Fruit fly (Drosophila melanogaster) whole organism, embryonic: Measurements from ENCODE around the gene CG8668.
A peak's percentile ranks its signal among the peaks of the same experiment; 100 is the strongest.

Source experiments
- Asciz ChIP-seq: fragments of 200-800 bp; sonication (Bioruptor generic); optimal IDR thresholded peaks from 2 replicates; lab custom pipeline; 2017; ENCODE audit warnings: missing biosample characterization, mild to moderate bottlenecking, missing genetic modification characterization, missing genetic modification reagents
- B-H1 ChIP-seq: fragments of 200-800 bp; sonication (Bioruptor generic); IDR thresholded peaks from 3 replicates; pipeline ENCODE4 v1.3.6; 2022; ENCODE audit warnings: missing biosample characterization, missing genetic modification characterization
- Blimp-1 ChIP-seq: fragments of 200-800 bp; sonication (Bioruptor generic); optimal IDR thresholded peaks from 3 replicates; lab custom pipeline; 2018; ENCODE audit warnings: missing biosample characterization, missing genetic modification characterization, mild to moderate bottlenecking, moderate library complexity, missing genetic modification reagents
- CG11695 ChIP-seq: fragments of 200-800 bp; sonication (Bioruptor generic); IDR thresholded peaks from 3 replicates; pipeline ENCODE4 v1.3.6; 2022; ENCODE audit warnings: missing biosample characterization, missing genetic modification characterization
- CG11723 ChIP-seq: fragments of 200-800 bp; sonication (Bioruptor generic); optimal IDR thresholded peaks from 2 replicates; lab custom pipeline; 2017; ENCODE audit warnings: missing biosample characterization, mild to moderate bottlenecking, missing genetic modification characterization
- CG14014 ChIP-seq: fragments of 200-800 bp; sonication (Bioruptor generic); IDR thresholded peaks from 2 replicates; pipeline ENCODE4 v1.3.6; 2022; ENCODE audit warnings: missing biosample characterization, missing genetic modification characterization
- CG14667 ChIP-seq: fragments of 200-800 bp; sonication (Bioruptor generic); IDR thresholded peaks from 2 replicates; pipeline ENCODE4 v1.3.6; 2022; ENCODE audit warnings: missing biosample characterization, missing genetic modification characterization
- CG1792 ChIP-seq: fragments of 200-800 bp; sonication (Bioruptor generic); optimal IDR thresholded peaks from 2 replicates; lab custom pipeline; 2016; ENCODE audit warnings: missing biosample characterization, missing genetic modification characterization
- CG18764 ChIP-seq: fragments of 200-800 bp; sonication (Bioruptor generic); optimal IDR thresholded peaks from 3 replicates; lab custom pipeline; 2016; ENCODE audit warnings: missing biosample characterization, missing genetic modification characterization
- CG32532 ChIP-seq: fragments of 200-800 bp; sonication (Bioruptor generic); IDR thresholded peaks from 2 replicates; pipeline ENCODE4 v1.3.6; 2022; ENCODE audit warnings: missing biosample characterization, missing genetic modification characterization
- CG42726 ChIP-seq: fragments of 200-800 bp; sonication (Bioruptor generic); IDR thresholded peaks from 2 replicates; pipeline ENCODE4 v1.3.6; 2022; ENCODE audit warnings: missing biosample characterization, missing genetic modification characterization; ENCODE audit not compliant: partially characterized antibody
- CG4707 ChIP-seq: fragments of 200-800 bp; sonication (Bioruptor generic); optimal IDR thresholded peaks from 2 replicates; lab custom pipeline; 2018; ENCODE audit warnings: missing biosample characterization, mild to moderate bottlenecking, missing genetic modification characterization, moderate library complexity
- CG7987 ChIP-seq: fragments of 200-800 bp; sonication (Bioruptor generic); optimal IDR thresholded peaks from 2 replicates; lab custom pipeline; 2018; ENCODE audit warnings: missing biosample characterization, mild to moderate bottlenecking, missing genetic modification characterization, moderate library complexity
- CG9437 ChIP-seq: fragments of 200-800 bp; sonication (Bioruptor generic); optimal IDR thresholded peaks from 2 replicates; lab custom pipeline; 2018; ENCODE audit warnings: missing biosample characterization, mild to moderate bottlenecking, missing genetic modification characterization
- CTCF ChIP-seq: fragments of 200-800 bp; sonication (Bioruptor generic); optimal IDR thresholded peaks from 2 replicates; lab custom pipeline; 2017; ENCODE audit warnings: missing biosample characterization, mild to moderate bottlenecking, missing genetic modification characterization, moderate library complexity
- Chrac-16 ChIP-seq: fragments of 200-800 bp; sonication (Bioruptor generic); optimal IDR thresholded peaks from 3 replicates; lab custom pipeline; 2016; ENCODE audit warnings: missing biosample characterization, missing genetic modification characterization
- Dip3 ChIP-seq: fragments of 200-800 bp; sonication (Bioruptor generic); optimal IDR thresholded peaks from 3 replicates; lab custom pipeline; 2016; ENCODE audit warnings: missing biosample characterization, missing genetic modification characterization
- Dp ChIP-seq: fragments of 200-800 bp; sonication (Bioruptor generic); optimal IDR thresholded peaks from 2 replicates; lab custom pipeline; 2018; ENCODE audit warnings: missing biosample characterization, mild to moderate bottlenecking, missing genetic modification characterization, moderate library complexity
- Drgx ChIP-seq: fragments of 200-800 bp; sonication (Bioruptor generic); IDR thresholded peaks from 2 replicates; pipeline ENCODE4 v1.3.6; 2022; ENCODE audit warnings: missing biosample characterization, missing genetic modification characterization
- Eip74EF ChIP-seq, 2 experiments: fragments of 200-800 bp in 1 of 2; fragments of >200 bp in 1 of 2; sonication (Bioruptor generic) in 1 of 2; optimal IDR thresholded peaks; 2 replicates each; lab custom pipeline; 2017 to 2019; ENCODE audit warnings: missing biosample characterization in 2 of 2, missing genetic modification characterization in 2 of 2, mild to moderate bottlenecking in 1 of 2, moderate library complexity in 1 of 2
- Fer1 ChIP-seq: fragments of 200-800 bp; sonication (Bioruptor generic); optimal IDR thresholded peaks from 2 replicates; lab custom pipeline; 2017; ENCODE audit warnings: missing biosample characterization, mild to moderate bottlenecking, missing genetic modification characterization
- H2.0 ChIP-seq: fragments of 200-800 bp; sonication (Bioruptor generic); IDR thresholded peaks from 2 replicates; pipeline ENCODE4 v1.3.6; 2022; ENCODE audit warnings: missing biosample characterization, missing genetic modification characterization
- Hmx ChIP-seq: fragments of 200-800 bp; sonication (Bioruptor generic); optimal IDR thresholded peaks from 2 replicates; lab custom pipeline; 2016; ENCODE audit warnings: missing biosample characterization, missing genetic modification characterization
- Lpt ChIP-seq: fragments of >200 bp; optimal IDR thresholded peaks from 2 replicates; lab custom pipeline; 2018; ENCODE audit warnings: missing biosample characterization, missing genetic modification characterization
- MBD-R2 ChIP-seq: fragments of 200-800 bp; sonication (Bioruptor generic); IDR thresholded peaks from 2 replicates; pipeline ENCODE4 v1.3.6; 2022; ENCODE audit warnings: missing biosample characterization, missing genetic modification characterization
- MESR4 ChIP-seq: fragments of 200-800 bp; sonication (Bioruptor generic); optimal IDR thresholded peaks from 2 replicates; lab custom pipeline; 2018; ENCODE audit warnings: missing biosample characterization, mild to moderate bottlenecking, missing genetic modification characterization, moderate library complexity
- MTF-1 ChIP-seq: fragments of 200-800 bp; sonication (Bioruptor generic); optimal IDR thresholded peaks from 2 replicates; lab custom pipeline; 2018; ENCODE audit warnings: missing biosample characterization, mild to moderate bottlenecking, missing genetic modification characterization, borderline replicate concordance
- NK7.1 ChIP-seq: fragments of 200-800 bp; sonication (Bioruptor generic); optimal IDR thresholded peaks from 3 replicates; lab custom pipeline; 2016; ENCODE audit warnings: missing biosample characterization, missing genetic modification characterization
- Rfx ChIP-seq: fragments of 200-800 bp; sonication (Bioruptor generic); IDR thresholded peaks from 2 replicates; pipeline ENCODE4 v1.3.6; 2022; ENCODE audit warnings: missing biosample characterization, missing genetic modification characterization
- Sry-β ChIP-seq: fragments of 200-800 bp; sonication (Bioruptor generic); optimal IDR thresholded peaks from 2 replicates; lab custom pipeline; 2018; ENCODE audit warnings: missing biosample characterization, mild to moderate bottlenecking, missing genetic modification characterization, moderate library complexity
- bigmax ChIP-seq: fragments of 200-800 bp; sonication (Bioruptor generic); optimal IDR thresholded peaks from 2 replicates; lab custom pipeline; 2018; ENCODE audit warnings: missing biosample characterization, mild to moderate bottlenecking, missing genetic modification characterization
- chinmo ChIP-seq: fragments of 200-800 bp; sonication (Bioruptor generic); IDR thresholded peaks from 4 replicates; pipeline ENCODE4 v1.3.6; 2022; ENCODE audit warnings: missing biosample characterization, missing genetic modification characterization; ENCODE audit not compliant: partially characterized antibody
- ci ChIP-seq: fragments of 200-800 bp; sonication (Bioruptor generic); IDR thresholded peaks from 3 replicates; pipeline ENCODE4 v1.3.6; 2022; ENCODE audit warnings: missing biosample characterization, missing genetic modification characterization
- da ChIP-seq: fragments of 200-800 bp; sonication (Bioruptor generic); optimal IDR thresholded peaks from 2 replicates; lab custom pipeline; 2016; ENCODE audit warnings: missing biosample characterization, missing genetic modification characterization
- exex ChIP-seq: fragments of 200-800 bp; sonication (Bioruptor generic); optimal IDR thresholded peaks from 4 replicates; lab custom pipeline; 2018; ENCODE audit warnings: missing biosample characterization, mild to moderate bottlenecking, missing genetic modification characterization, moderate library complexity
- fd96Cb ChIP-seq: fragments of 200-800 bp; sonication (Bioruptor generic); optimal IDR thresholded peaks from 2 replicates; lab custom pipeline; 2018; ENCODE audit warnings: missing biosample characterization, mild to moderate bottlenecking, missing genetic modification characterization, moderate library complexity
- gce ChIP-seq: fragments of 200-800 bp; sonication (Bioruptor generic); IDR thresholded peaks from 3 replicates; pipeline ENCODE4 v1.3.6; 2022; ENCODE audit warnings: missing biosample characterization, missing genetic modification characterization
- gfzf ChIP-seq: fragments of 200-800 bp; sonication (Bioruptor generic); optimal IDR thresholded peaks from 2 replicates; lab custom pipeline; 2016; ENCODE audit warnings: missing biosample characterization, mild to moderate bottlenecking, missing genetic modification characterization, moderate library complexity
- hth ChIP-seq: fragments of >200 bp; optimal IDR thresholded peaks from 2 replicates; lab custom pipeline; 2017; ENCODE audit warnings: inconsistent platforms
- knrl ChIP-seq: fragments of 200-800 bp; sonication (Bioruptor generic); IDR thresholded peaks from 3 replicates; pipeline ENCODE4 v1.3.6; 2022; ENCODE audit warnings: missing biosample characterization, missing genetic modification characterization; ENCODE audit not compliant: partially characterized antibody
- lilli ChIP-seq: fragments of 200-800 bp; sonication (Bioruptor generic); optimal IDR thresholded peaks from 3 replicates; lab custom pipeline; 2016; ENCODE audit warnings: missing biosample characterization, missing genetic modification characterization
- luna ChIP-seq: fragments of 200-800 bp; sonication (Bioruptor generic); optimal IDR thresholded peaks from 2 replicates; lab custom pipeline; 2016; ENCODE audit warnings: missing biosample characterization, missing genetic modification characterization
- nerfin-2 ChIP-seq: fragments of 200-800 bp; sonication (Bioruptor generic); IDR thresholded peaks from 2 replicates; pipeline ENCODE4 v1.3.6; 2022; ENCODE audit warnings: missing biosample characterization, missing genetic modification characterization; ENCODE audit not compliant: partially characterized antibody
- slou ChIP-seq: fragments of 200-800 bp; sonication (Bioruptor generic); optimal IDR thresholded peaks from 3 replicates; lab custom pipeline; 2016; ENCODE audit warnings: missing biosample characterization, missing genetic modification characterization
- slp2 ChIP-seq: fragments of 200-800 bp; sonication (Bioruptor generic); optimal IDR thresholded peaks from 2 replicates; lab custom pipeline; 2016; ENCODE audit warnings: missing biosample characterization, missing genetic modification characterization
- stwl ChIP-seq: fragments of 200-800 bp; sonication (Bioruptor generic); optimal IDR thresholded peaks from 3 replicates; lab custom pipeline; 2018; ENCODE audit warnings: missing biosample characterization, mild to moderate bottlenecking, missing genetic modification characterization, moderate library complexity
- tin ChIP-seq: fragments of 200-800 bp; sonication (Bioruptor generic); optimal IDR thresholded peaks from 3 replicates; lab custom pipeline; 2016; ENCODE audit warnings: missing biosample characterization, missing genetic modification characterization
- unpg ChIP-seq: fragments of 200-800 bp; sonication (Bioruptor generic); optimal IDR thresholded peaks from 3 replicates; lab custom pipeline; 2018; ENCODE audit warnings: missing biosample characterization, mild to moderate bottlenecking, missing genetic modification characterization, moderate library complexity
- wek ChIP-seq: fragments of 200-800 bp; sonication (Bioruptor generic); optimal IDR thresholded peaks from 3 replicates; lab custom pipeline; 2018; ENCODE audit warnings: missing biosample characterization, mild to moderate bottlenecking, missing genetic modification characterization, moderate library complexity
- zen2 ChIP-seq: fragments of 200-800 bp; sonication (Bioruptor generic); IDR thresholded peaks from 3 replicates; pipeline ENCODE4 v1.3.6; 2022; ENCODE audit warnings: missing biosample characterization, missing genetic modification characterization; ENCODE audit not compliant: partially characterized antibody

CG8668 gene

DNA sequence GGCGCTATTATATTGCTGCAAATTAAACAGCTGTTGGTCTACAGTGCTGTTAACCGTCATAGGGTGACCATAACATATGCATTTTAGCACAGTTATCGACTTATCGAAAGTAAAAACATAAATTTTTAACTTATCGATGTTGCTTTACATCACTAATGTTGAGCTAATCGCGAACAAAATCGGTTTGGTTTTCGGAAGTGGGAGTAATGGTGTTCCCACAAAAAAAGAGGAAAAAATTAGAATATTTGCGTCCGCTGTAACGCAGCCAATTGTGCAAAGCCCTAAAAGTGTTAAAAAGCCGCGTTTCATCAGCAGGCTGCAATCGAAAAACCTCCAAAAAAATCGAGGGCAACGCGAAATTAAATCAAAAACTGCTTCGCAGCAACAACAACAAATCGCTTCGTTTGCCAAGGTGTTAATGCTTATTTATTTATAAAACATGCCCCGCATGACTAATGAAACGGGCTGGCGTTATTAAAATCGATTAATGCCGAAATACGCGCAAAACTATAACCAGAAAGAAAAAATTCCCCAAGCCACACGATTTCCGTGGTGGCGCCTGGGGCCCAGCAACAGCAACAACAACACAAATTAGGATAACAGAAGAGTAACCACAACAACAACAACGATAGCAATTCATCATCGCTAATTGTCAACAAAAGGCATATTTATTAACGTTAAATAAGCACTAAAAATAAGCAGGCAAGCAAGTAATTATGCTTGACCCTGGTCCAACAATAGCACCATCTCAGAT, at the start of gene CG8668, which contains the start of gene CG12375 (continued):
- TF ChIP-seq Dp (GFP tag; lab: Kevin White, UChicago) (peak; percentile 37), MTF-1 (no peak), CG1792 (no peak), CG11723 (no peak), CTCF (GFP tag; lab: Kevin White, UChicago) (peak; percentile 22), CG7987 (GFP tag; lab: Kevin White, UChicago) (no peak), Drgx (GFP tag; lab: Robert Waterston, UW) (no peak), luna (GFP tag; lab: Kevin White, UChicago) (no peak), nerfin-2 (GFP tag; lab: Robert Waterston, UW) (peak; percentile 64), Hmx (GFP tag; lab: Kevin White, UChicago) (no peak), MESR4 (GFP tag; lab: Kevin White, UChicago) (peak; percentile 73), ci (GFP tag; lab: Robert Waterston, UW) (peak; percentile 58; the same call in 2 of the 3 replicates), slou (no peak), wek (GFP tag; lab: Kevin White, UChicago) (no peak), stwl (tag; lab: Kevin White, UChicago) (peak; percentile 83), CG11695 (GFP tag; lab: Robert Waterston, UW) (0 out of 3 replicates have a peak, but pooled peaks have one; percentile 11), Sry-β (no peak), gce (GFP tag; lab: Robert Waterston, UW) (no peak), hth (no peak), Eip74EF (GFP tag; optimal IDR thresholded peaks at IDR 0.05; lab: Kevin White, UChicago) (peak in 1 of 2 experiments; percentile 15), chinmo (GFP tag; lab: Robert Waterston, UW) (0 out of 4 replicates have a peak, but pooled peaks have one; percentile 37), lilli (peak; percentile 42), Rfx (GFP tag; lab: Robert Waterston, UW) (peak; percentile 28; the same call in 1 of the 2 replicates), zen2 (GFP tag; lab: Robert Waterston, UW) (peak; percentile 76; the same call in 2 of the 3 replicates), Fer1 (GFP tag; lab: Kevin White, UChicago) (peak; percentile 5), CG32532 (no peak), knrl (GFP tag; lab: Robert Waterston, UW) (peak; percentile 75), MBD-R2 (GFP tag; lab: Robert Waterston, UW) (peak; percentile 71), H2.0 (GFP tag; lab: Robert Waterston, UW) (no peak), tin (GFP tag; lab: Kevin White, UChicago) (no peak), CG4707 (no peak), CG18764 (GFP tag; lab: Kevin White, UChicago) (no peak), CG42726 (GFP tag; lab: Robert Waterston, UW) (peak; percentile 5; the same call in 1 of the 2 replicates)

- no peak for TF ChIP-seq Fer1 (GFP tag; lab: Kevin White, UChicago)
- no peak for TF ChIP-seq slp2 (GFP tag; lab: Kevin White, UChicago)
- TF ChIP-seq unpg (GFP tag; lab: Kevin White, UChicago) = peak; percentile 60
- TF ChIP-seq B-H1 (GFP tag; lab: Robert Waterston, UW) = no peak
- no peak for TF ChIP-seq da
- no peak for TF ChIP-seq fd96Cb
- no peak for TF ChIP-seq Asciz
- no peak for TF ChIP-seq CG14014 (GFP tag; lab: Robert Waterston, UW)
- TF ChIP-seq Blimp-1 = no peak
- TF ChIP-seq NK7.1 (GFP tag; lab: Kevin White, UChicago) = no peak
- TF ChIP-seq CG14667 = no peak
- TF ChIP-seq bigmax (GFP tag; lab: Kevin White, UChicago) = no peak
- TF ChIP-seq Lpt (GFP tag; lab: Kevin White, UChicago) = no peak
- no peak for TF ChIP-seq slou
- no peak for TF ChIP-seq gfzf
- no peak for TF ChIP-seq Chrac-16
- TF ChIP-seq exex (tag; lab: Kevin White, UChicago) = no peak
- TF ChIP-seq CG9437 = peak; percentile 8
- no peak for TF ChIP-seq Dip3 (GFP tag; lab: Kevin White, UChicago)
Observed at dm6 chr2L:8080645-8081044, 46.2 kb upstream of the CG8668 start.
